Fruit fly (Drosophila melanogaster) S2 (cell line): ENCODE data around the gene Rab35.

Experiments
- CG8478 ChIP-seq: fragments of >200 bp; optimal IDR thresholded peaks from 2 replicates; lab custom pipeline; 2018
- CTCF ChIP-seq, 2 experiments: fragments of >200 bp; optimal IDR thresholded peaks; 2 replicates each; lab custom pipeline; 2018

DNA sequence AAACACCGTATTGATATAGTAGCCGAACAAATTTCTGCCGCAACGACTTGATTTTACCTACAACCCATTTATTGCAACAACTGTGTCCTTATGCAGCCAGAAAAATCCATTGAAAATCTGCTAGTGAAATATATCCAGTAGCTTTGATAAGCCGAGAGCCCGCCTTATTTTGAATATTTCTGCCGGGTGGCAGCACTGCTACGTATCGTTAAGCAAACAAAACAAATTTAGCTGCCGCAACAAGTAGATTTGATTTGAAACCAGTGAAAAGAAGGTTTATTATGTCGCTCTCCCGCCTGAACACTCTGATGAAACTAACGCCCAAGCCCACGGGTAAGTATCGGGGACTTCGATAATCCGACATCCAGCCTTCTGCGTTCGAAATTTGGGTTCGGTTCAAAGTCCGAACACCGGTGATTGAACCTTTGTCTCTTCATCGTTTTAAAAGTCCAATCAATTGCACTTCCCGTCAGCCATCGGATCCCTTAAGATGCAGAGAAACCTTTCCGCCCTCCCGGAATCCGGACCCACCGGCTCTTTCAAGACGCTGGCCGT, 6.9 kb upstream of the Rab35 start, which contains the start of gene CG9577:
- TF ChIP-seq CTCF (optimal IDR thresholded peaks at IDR 0.05; lab: Kevin White, UChicago) (no peak), CG8478 (no peak)
